Worm (Caenorhabditis elegans) whole organism, midembryonic: ENCODE measurements around the gene srbc-60.

Experiments
- med-1 ChIP-seq: sonication (generic microtip); optimal IDR thresholded peaks from 2 replicates; lab custom pipeline; 2017; ENCODE audit warnings: missing genetic modification characterization, mild to moderate bottlenecking, missing compliant biosample characterization, antibody characterized with exemption, missing genetic modification reagents; ENCODE audit not compliant: insufficient read depth
- ztf-23 ChIP-seq: fragments of 200-800 bp; sonication (Bioruptor generic); IDR thresholded peaks from 2 replicates; pipeline ENCODE4 v1.3.6; 2022; ENCODE audit warnings: missing genetic modification reagents, missing genetic modification characterization, missing compliant biosample characterization
- ztf-29 ChIP-seq: fragments of 200-800 bp; sonication (Bioruptor generic); IDR thresholded peaks from 2 replicates; pipeline ENCODE4 v1.3.6; 2022; ENCODE audit warnings: missing genetic modification reagents, missing genetic modification characterization, missing compliant biosample characterization

ce11 chrV:826097-826496 lies 46.0 kb downstream of the srbc-60 start, which contains the start of gene F41H8.2:
- TF ChIP-seq ztf-29 (GFP tag; lab: Robert Waterston, UW) (no peak), ztf-23 (GFP tag; lab: Robert Waterston, UW) (no peak), med-1 (GFP tag; lab: Kevin White, UChicago) (no peak)
